Worm (Caenorhabditis elegans) whole organism, L1 larva: ENCODE measurements around the gene cyp-13A10.
A peak's percentile ranks its signal among the peaks of the same experiment; 100 is the strongest.

Source experiments
- C16A3.4 ChIP-seq: fragments of 150-350 bp; optimal IDR thresholded peaks from 2 replicates; lab custom pipeline; 2014; ENCODE audit warnings: missing biosample characterization, missing genetic modification characterization
- C34B4.2 ChIP-seq: sonication (generic microtip); optimal IDR thresholded peaks from 2 replicates; lab custom pipeline; 2017; ENCODE audit warnings: mild to moderate bottlenecking, missing genetic modification characterization, missing compliant biosample characterization
- F16B12.6 ChIP-seq: fragments of 150-350 bp; optimal IDR thresholded peaks from 2 replicates; lab custom pipeline; 2014; ENCODE audit warnings: missing biosample characterization, missing genetic modification characterization
- aha-1 ChIP-seq: fragments of 150-350 bp; optimal IDR thresholded peaks from 2 replicates; lab custom pipeline; 2014; ENCODE audit warnings: missing biosample characterization, missing genetic modification characterization
- ama-1 ChIP-seq: fragments of 150-350 bp; optimal IDR thresholded peaks from 2 replicates; lab custom pipeline; 2014
- blmp-1 ChIP-seq: fragments of 150-350 bp; optimal IDR thresholded peaks from 2 replicates; lab custom pipeline; 2014; ENCODE audit warnings: missing biosample characterization, missing genetic modification characterization
- ceh-90 ChIP-seq: sonication (generic microtip); optimal IDR thresholded peaks from 2 replicates; lab custom pipeline; 2016; ENCODE audit warnings: missing genetic modification characterization, missing compliant biosample characterization
- dsc-1 ChIP-seq: sonication (generic microtip); optimal IDR thresholded peaks from 2 replicates; lab custom pipeline; 2016; ENCODE audit warnings: mild to moderate bottlenecking, missing genetic modification characterization, missing compliant biosample characterization
- efl-1 ChIP-seq, 4 experiments: fragments of 150-350 bp; optimal IDR thresholded peaks in 3 of 4; peaks in 1 of 4; 1 replicate in 1 of 4; 2 replicates in 3 of 4; lab custom pipeline; 2014; ENCODE audit warnings: missing biosample characterization in 2 of 4, missing genetic modification characterization in 2 of 4, missing genetic modification reagents in 2 of 4
- efl-3 ChIP-seq: fragments of 200-800 bp; sonication (Bioruptor generic); optimal IDR thresholded peaks from 2 replicates; lab custom pipeline; 2018; ENCODE audit warnings: mild to moderate bottlenecking, missing genetic modification characterization, missing compliant biosample characterization
- elt-2 ChIP-seq: sonication (generic microtip); optimal IDR thresholded peaks from 2 replicates; lab custom pipeline; 2016; ENCODE audit warnings: missing genetic modification characterization, mild to moderate bottlenecking, inconsistent platforms, missing compliant biosample characterization, missing genetic modification reagents
- ets-5 ChIP-seq: fragments of 200-800 bp; sonication (Bioruptor generic); IDR thresholded peaks from 2 replicates; pipeline ENCODE4 v1.3.6; 2022; ENCODE audit warnings: missing genetic modification characterization, missing compliant biosample characterization
- fkh-4 ChIP-seq: sonication (generic microtip); optimal IDR thresholded peaks from 2 replicates; lab custom pipeline; 2016; ENCODE audit warnings: missing compliant biosample characterization, missing genetic modification characterization, borderline replicate concordance
- fos-1 ChIP-seq: fragments of 150-350 bp; optimal IDR thresholded peaks from 2 replicates; lab custom pipeline; 2014; ENCODE audit warnings: missing biosample characterization, missing genetic modification characterization
- hlh-17 ChIP-seq: fragments of 200-800 bp; sonication (Bioruptor generic); optimal IDR thresholded peaks from 2 replicates; lab custom pipeline; 2018; ENCODE audit warnings: missing genetic modification characterization, mild to moderate bottlenecking, missing compliant biosample characterization, moderate library complexity, borderline replicate concordance
- lin-15B ChIP-seq: fragments of 150-350 bp; sonication (generic microtip); optimal IDR thresholded peaks from 3 replicates; lab custom pipeline; 2014; ENCODE audit warnings: missing biosample characterization, missing genetic modification characterization
- lin-39 ChIP-seq: fragments of 150-350 bp; optimal IDR thresholded peaks from 2 replicates; lab custom pipeline; 2014; ENCODE audit warnings: missing biosample characterization, missing genetic modification reagents, missing genetic modification characterization
- lsy-2 ChIP-seq, 2 experiments: fragments of 150-350 bp; optimal IDR thresholded peaks; 2 replicates each; lab custom pipeline; 2014; ENCODE audit warnings: missing biosample characterization in 2 of 2, missing genetic modification characterization in 2 of 2
- mab-9 ChIP-seq: fragments of 200-800 bp; sonication (Bioruptor generic); IDR thresholded peaks from 2 replicates; pipeline ENCODE4 v1.3.6; 2022; ENCODE audit warnings: missing genetic modification reagents, missing genetic modification characterization, missing compliant biosample characterization
- mep-1 ChIP-seq: fragments of 150-350 bp; optimal IDR thresholded peaks from 2 replicates; lab custom pipeline; 2014; ENCODE audit warnings: missing biosample characterization, missing genetic modification characterization
- nhr-47 ChIP-seq: sonication (generic microtip); optimal IDR thresholded peaks from 2 replicates; lab custom pipeline; 2016; ENCODE audit warnings: mild to moderate bottlenecking, missing genetic modification characterization, moderate library complexity, missing compliant biosample characterization
- nhr-71 ChIP-seq: sonication (generic microtip); optimal IDR thresholded peaks from 2 replicates; lab custom pipeline; 2016; ENCODE audit warnings: mild to moderate bottlenecking, missing genetic modification characterization, moderate library complexity, missing compliant biosample characterization
- nhr-77 ChIP-seq: fragments of 150-350 bp; optimal IDR thresholded peaks from 2 replicates; lab custom pipeline; 2014; ENCODE audit warnings: missing biosample characterization, missing genetic modification characterization
- nhr-85 ChIP-seq: sonication (generic microtip); peaks from one replicate; lab custom pipeline; 2016; ENCODE audit warnings: missing genetic modification characterization, inconsistent platforms, missing compliant biosample characterization
- nhr-90 ChIP-seq: sonication (generic microtip); optimal IDR thresholded peaks from 2 replicates; lab custom pipeline; 2016; ENCODE audit warnings: mild to moderate bottlenecking, missing genetic modification characterization, missing compliant biosample characterization; ENCODE audit not compliant: poor library complexity
- pax-3 ChIP-seq: fragments of 200-800 bp; sonication (Bioruptor generic); optimal IDR thresholded peaks from 2 replicates; lab custom pipeline; 2018; ENCODE audit warnings: mild to moderate bottlenecking, missing genetic modification characterization, moderate library complexity, missing compliant biosample characterization
- rnt-1 ChIP-seq: sonication (generic microtip); optimal IDR thresholded peaks from 2 replicates; lab custom pipeline; 2016; ENCODE audit warnings: mild to moderate bottlenecking, missing genetic modification characterization, moderate library complexity, missing compliant biosample characterization
- skn-1 ChIP-seq: fragments of 150-350 bp; optimal IDR thresholded peaks from 2 replicates; lab custom pipeline; 2014; ENCODE audit warnings: missing biosample characterization, missing genetic modification characterization
- snu-23 ChIP-seq: sonication (generic microtip); optimal IDR thresholded peaks from 2 replicates; lab custom pipeline; 2016; ENCODE audit warnings: missing genetic modification characterization, missing compliant biosample characterization
- sup-37 ChIP-seq: fragments of 200-800 bp; sonication (Bioruptor generic); optimal IDR thresholded peaks from 2 replicates; lab custom pipeline; 2018; ENCODE audit warnings: mild to moderate bottlenecking, missing genetic modification characterization, missing compliant biosample characterization
- tbx-2 ChIP-seq: sonication (generic microtip); optimal IDR thresholded peaks from 2 replicates; lab custom pipeline; 2016; ENCODE audit warnings: missing genetic modification characterization, missing compliant biosample characterization
- tlp-1 ChIP-seq: fragments of 150-350 bp; optimal IDR thresholded peaks from 2 replicates; lab custom pipeline; 2014; ENCODE audit warnings: missing biosample characterization, missing genetic modification characterization
- unc-130 ChIP-seq: fragments of 150-350 bp; optimal IDR thresholded peaks from 2 replicates; lab custom pipeline; 2017; ENCODE audit warnings: missing biosample characterization, missing genetic modification characterization, inconsistent platforms
- unc-30 ChIP-seq: sonication (generic microtip); optimal IDR thresholded peaks from 2 replicates; lab custom pipeline; 2017; ENCODE audit warnings: missing biosample characterization, missing genetic modification characterization
- unc-62 ChIP-seq: fragments of 150-350 bp; optimal IDR thresholded peaks from 2 replicates; lab custom pipeline; 2014; ENCODE audit warnings: missing biosample characterization, missing genetic modification reagents, missing genetic modification characterization
- unc-98 ChIP-seq: fragments of 200-800 bp; sonication (Bioruptor generic); IDR thresholded peaks from 2 replicates; pipeline ENCODE4 v1.3.6; 2022; ENCODE audit warnings: missing genetic modification characterization, missing compliant biosample characterization
- zag-1 ChIP-seq: fragments of 150-350 bp; optimal IDR thresholded peaks from 2 replicates; lab custom pipeline; 2014; ENCODE audit warnings: missing biosample characterization, missing genetic modification characterization
- ztf-4 ChIP-seq: fragments of 150-350 bp; optimal IDR thresholded peaks from 2 replicates; lab custom pipeline; 2014; ENCODE audit warnings: missing biosample characterization, missing genetic modification characterization

Gene cyp-13A10

DNA sequence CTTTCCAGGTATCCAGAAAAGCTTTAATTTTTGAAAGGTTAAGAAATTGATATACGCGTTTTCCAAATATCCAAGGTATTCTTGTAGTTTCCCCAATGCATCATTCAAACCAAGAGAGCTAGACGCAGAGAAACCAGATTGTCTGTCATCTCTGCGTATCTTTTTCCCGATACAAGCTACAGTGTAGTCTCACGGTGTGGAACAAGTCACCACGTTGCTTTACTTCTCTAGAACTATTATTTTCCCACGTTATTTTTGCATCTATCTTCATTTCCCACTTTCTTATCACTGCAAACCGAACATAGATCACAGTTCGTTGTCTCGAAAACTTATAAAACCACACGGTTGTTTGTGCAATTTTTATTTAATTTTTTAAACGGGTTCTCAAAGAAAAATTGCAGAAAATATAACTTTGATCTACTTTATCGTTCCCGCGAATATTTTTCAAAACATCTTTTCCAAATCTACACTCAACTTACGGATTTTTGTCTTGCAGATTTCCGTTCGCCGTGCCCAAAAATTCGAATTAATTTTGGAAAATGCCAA lies 6.4 kb downstream of the cyp-13A10 start, which contains the start of gene gstk-1 (continued):
- TF ChIP-seq unc-30 (tag; lab: Kevin White, UChicago), result no peak
- no peak for TF ChIP-seq lin-39
- TF ChIP-seq pax-3, result no peak
- TF ChIP-seq tlp-1 (tag; lab: Kevin White, UChicago), result no peak
- no peak for TF ChIP-seq lin-15B (tag; lab: Kevin White, UChicago)
- TF ChIP-seq mab-9 (GFP tag; lab: Robert Waterston, UW), result no peak

DNA sequence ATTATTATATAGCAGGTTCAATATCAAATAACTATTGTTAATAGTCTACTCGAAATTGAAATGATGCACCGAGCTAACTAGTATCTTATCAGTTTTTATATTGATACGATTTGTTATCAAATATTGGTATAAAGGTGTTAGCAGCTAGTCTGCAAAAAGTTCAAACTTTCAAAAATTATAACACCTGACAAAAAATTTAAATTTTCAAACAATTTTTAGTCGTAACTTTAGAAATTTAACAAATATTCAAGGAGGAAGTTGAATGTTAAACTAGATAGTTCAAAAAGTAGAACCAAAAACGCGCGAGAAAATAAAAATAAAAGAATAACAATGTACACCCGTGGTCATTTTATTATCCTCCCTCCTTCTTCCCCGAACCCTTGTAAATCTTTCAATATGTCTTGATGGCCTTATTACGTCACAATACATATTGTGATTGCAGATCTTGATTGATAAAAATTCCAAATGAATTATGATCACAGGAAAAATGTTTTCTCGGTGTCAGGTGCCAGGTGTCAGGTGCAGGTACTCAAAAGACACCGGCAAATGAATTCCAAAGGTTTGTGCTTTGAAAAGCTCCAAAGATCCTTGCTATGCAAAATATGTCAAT lies 7.0 kb downstream of the cyp-13A10 start, which contains the start of gene ZK1307.1:
TSS of gene ZK1307.1 (minus strand) at position 51 of the 610 bp plus-strand sequence.
- TF ChIP-seq ztf-4 (no peak), elt-2 (tag; lab: Kevin White, UChicago) (peak; percentile 32), blmp-1 (tag; lab: Kevin White, UChicago) (peak; percentile 23), mab-9 (GFP tag; lab: Robert Waterston, UW) (no peak)

DNA sequence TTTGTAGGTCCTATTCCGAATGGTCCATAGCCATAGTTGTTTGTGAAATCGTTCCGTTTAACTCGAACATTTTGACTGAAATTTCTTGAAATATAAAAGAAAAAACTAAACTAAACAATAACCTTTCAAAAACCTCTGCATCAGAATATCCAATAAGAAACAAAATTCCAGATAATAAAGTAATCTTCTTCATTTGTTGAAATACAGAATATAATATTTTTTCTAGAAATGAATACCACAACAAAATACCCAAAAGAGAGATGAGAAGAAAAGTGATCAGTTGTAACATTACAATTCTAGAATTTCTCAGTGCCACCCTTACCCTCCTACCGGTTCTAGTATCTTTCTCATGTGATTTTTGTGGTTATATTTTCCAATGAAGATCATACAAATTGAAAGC lies 9.0 kb downstream of the cyp-13A10 start, which contains the start of gene ZK1307.2:
TSS of gene ZK1307.2 (minus strand) at position 274 of the 400 bp plus-strand sequence.
- TF ChIP-seq fkh-4 (tag; lab: Kevin White, UChicago) (no peak), efl-3 (GFP tag; lab: Kevin White, UChicago) (no peak), ceh-90 (tag; lab: Kevin White, UChicago) (no peak), F16B12.6 (tag; lab: Kevin White, UChicago) (no peak), efl-1 (optimal IDR thresholded peaks at IDR 0.05; lab: Kevin White, UChicago) (no peak), efl-1 (GFP tag; optimal IDR thresholded peaks at IDR 0.05 in 1 of 2; lab: Kevin White, UChicago) (no peak), lin-15B (tag; lab: Kevin White, UChicago) (no peak), zag-1 (tag; lab: Kevin White, UChicago) (no peak), mab-9 (GFP tag; lab: Robert Waterston, UW) (no peak), fos-1 (tag; lab: Kevin White, UChicago) (no peak), C16A3.4 (no peak), nhr-77 (tag; lab: Kevin White, UChicago) (no peak), nhr-90 (tag; lab: Kevin White, UChicago) (no peak), nhr-47 (tag; lab: Kevin White, UChicago) (no peak), unc-98 (GFP tag; lab: Robert Waterston, UW) (no peak), mep-1 (tag; lab: Kevin White, UChicago) (no peak), lin-39 (no peak), nhr-71 (no peak), tbx-2 (tag; lab: Kevin White, UChicago) (no peak), rnt-1 (no peak)

DNA sequence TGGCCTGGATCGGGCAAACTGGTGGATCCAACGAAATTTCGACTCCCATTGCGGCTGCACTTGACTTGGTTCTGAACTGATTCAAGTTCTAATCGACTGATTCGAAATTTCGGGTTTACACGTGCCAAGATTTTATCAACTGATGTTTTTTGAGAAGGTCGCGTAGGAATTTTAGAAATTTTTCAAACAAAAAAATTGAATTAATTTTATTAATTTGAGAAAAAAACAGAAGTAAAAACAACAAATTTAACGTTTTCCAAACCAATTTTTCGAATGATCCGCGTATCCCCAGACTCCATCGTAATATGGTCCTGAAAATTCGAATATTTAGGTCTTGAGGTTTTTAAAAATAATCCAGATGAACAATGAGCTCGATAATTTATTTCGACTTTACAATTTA lies 9.8 kb downstream of the cyp-13A10 start, which contains the start of gene ZK1307.3:
TSS of gene ZK1307.3 (minus strand) at position 101 of the 400 bp plus-strand sequence.
- TF ChIP-seq unc-130 (tag; lab: Kevin White, UChicago) (no peak), elt-2 (tag; lab: Kevin White, UChicago) (no peak), fos-1 (tag; lab: Kevin White, UChicago) (no peak), aha-1 (tag; lab: Kevin White, UChicago) (no peak), lsy-2 (tag; optimal IDR thresholded peaks at IDR 0.05; lab: Kevin White, UChicago) (no peak), ets-5 (GFP tag; lab: Robert Waterston, UW) (no peak), C34B4.2 (tag; lab: Kevin White, UChicago) (no peak), dsc-1 (tag; lab: Kevin White, UChicago) (no peak), unc-62 (no peak), skn-1 (no peak), ama-1 (no peak), snu-23 (GFP tag; lab: Kevin White, UChicago) (no peak), sup-37 (GFP tag; lab: Kevin White, UChicago) (no peak), blmp-1 (tag; lab: Kevin White, UChicago) (no peak), nhr-85 (tag; lab: Kevin White, UChicago) (no peak), hlh-17 (no peak)
